Worm (Caenorhabditis elegans): ENCODE data around the gene Y37E11AL.2.
A peak's percentile ranks its signal among the peaks of the same experiment; 100 is the strongest.

The Y37E11AL.2 gene

DNA sequence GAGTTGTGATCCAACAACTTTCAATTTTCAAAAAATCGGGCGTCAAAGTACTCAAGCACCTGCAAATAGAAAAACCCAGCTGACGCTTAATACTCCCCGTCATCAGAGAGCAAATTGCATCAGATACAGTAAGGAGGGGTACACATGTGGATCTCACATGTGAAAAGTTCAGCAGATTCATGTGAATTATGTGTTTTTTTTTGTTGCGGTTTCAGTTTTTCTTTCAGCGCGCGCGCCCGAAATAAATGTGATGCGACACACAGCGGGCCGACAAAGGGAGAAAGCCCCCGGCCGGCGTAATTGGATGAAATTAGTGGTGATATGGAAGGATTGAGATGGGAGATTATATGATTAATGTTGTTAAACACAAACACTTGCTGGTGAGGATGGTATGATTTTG, 46.1 kb upstream of the Y37E11AL.2 start (continued):
- TF ChIP-seq lin-39 (tag; optimal IDR thresholded peaks at IDR 0.05): no peak
- no peak for TF ChIP-seq gmeb-1 (tag; optimal IDR thresholded peaks at IDR 0.05)
- no peak for TF ChIP-seq fos-1 (tag; optimal IDR thresholded peaks at IDR 0.05)
- TF ChIP-seq Y55F3AM.14 (GFP tag; optimal IDR thresholded peaks at IDR 0.05): no peak
- peak in 1 of 2 experiments; percentile 15 for TF ChIP-seq lsy-2 (tag; optimal IDR thresholded peaks at IDR 0.05)
- no peak for TF ChIP-seq mab-5 (tag; optimal IDR thresholded peaks at IDR 0.05)
- TF ChIP-seq nhr-11 (tag; optimal IDR thresholded peaks at IDR 0.05): no peak
- TF ChIP-seq mdl-1 (tag; optimal IDR thresholded peaks at IDR 0.05): peak in 1 of 2 experiments; percentile 8

DNA sequence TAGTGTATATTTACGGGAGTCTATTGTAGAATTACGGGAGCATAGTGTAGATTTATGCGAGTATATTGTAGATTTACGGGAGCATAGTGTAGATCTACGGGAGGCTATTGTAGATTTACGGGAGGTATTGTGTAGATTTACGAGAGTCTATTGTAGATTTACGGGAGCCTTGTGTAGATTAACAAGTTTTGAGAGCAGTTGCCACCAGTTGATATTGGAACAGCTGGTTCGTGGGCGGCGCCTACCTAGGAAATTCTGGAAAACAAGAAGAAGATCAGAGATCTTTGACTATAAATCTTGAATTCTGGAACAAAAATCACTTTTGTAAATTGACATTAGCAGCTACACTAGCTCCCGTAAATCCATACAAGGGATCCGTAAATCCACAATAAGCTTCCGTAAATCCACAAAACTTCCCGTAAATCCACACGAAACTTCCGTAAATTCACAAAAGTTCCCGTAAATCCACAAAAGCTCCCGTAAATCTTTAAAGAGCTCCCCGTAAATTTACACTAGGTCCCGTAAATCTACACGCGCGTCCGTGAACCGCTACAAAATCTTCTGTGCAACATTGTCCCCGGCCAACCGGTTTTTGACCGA, 45.4 kb upstream of the Y37E11AL.2 start:
- TF ChIP-seq aly-2 (tag; optimal IDR thresholded peaks at IDR 0.05) (no peak), nhr-6 (tag; optimal IDR thresholded peaks at IDR 0.05) (no peak), mbf-1 (tag; optimal IDR thresholded peaks at IDR 0.05) (no peak), gmeb-1 (tag; optimal IDR thresholded peaks at IDR 0.05) (no peak), nhr-12 (tag; optimal IDR thresholded peaks at IDR 0.05) (no peak), crh-2 (tag; optimal IDR thresholded peaks at IDR 0.05) (no peak), unc-39 (tag; optimal IDR thresholded peaks at IDR 0.05) (no peak), unc-55 (GFP tag; optimal IDR thresholded peaks at IDR 0.05) (no peak), Y55F3AM.14 (GFP tag; optimal IDR thresholded peaks at IDR 0.05) (no peak), ama-1 (optimal IDR thresholded peaks at IDR 0.05) (no peak)

DNA sequence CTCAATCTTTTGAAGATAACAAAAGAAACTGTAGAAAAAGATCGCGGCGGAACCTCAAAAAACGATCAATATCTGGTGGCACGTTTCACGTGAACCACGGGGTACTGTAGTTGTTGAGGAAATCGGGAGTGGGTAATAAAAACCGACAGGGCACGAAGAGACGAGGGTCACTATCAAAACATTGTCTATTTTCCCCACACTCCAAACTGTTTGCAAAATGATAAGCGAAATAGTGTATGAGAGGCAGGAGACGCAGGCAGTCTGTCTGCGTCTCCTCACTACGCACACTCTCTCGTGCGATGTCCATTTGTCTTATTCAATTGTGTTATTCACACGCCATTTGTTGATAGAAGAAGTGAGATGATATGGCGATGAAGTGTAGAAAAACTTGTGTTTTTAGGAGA, 44.9 kb upstream of the Y37E11AL.2 start:
- TF ChIP-seq sma-9 (GFP tag; optimal IDR thresholded peaks at IDR 0.05) (peak; percentile 96), sma-9 (tag; optimal IDR thresholded peaks at IDR 0.05) (no peak), nhr-129 (tag; optimal IDR thresholded peaks at IDR 0.05) (peak; percentile 67), egl-27 (tag; optimal IDR thresholded peaks at IDR 0.05) (peak; percentile 32), nhr-21 (tag; optimal IDR thresholded peaks at IDR 0.05) (peak; percentile 94), zag-1 (tag; optimal IDR thresholded peaks at IDR 0.05) (no peak), crh-2 (tag; optimal IDR thresholded peaks at IDR 0.05) (peak; percentile 64), lin-39 (tag; optimal IDR thresholded peaks at IDR 0.05) (no peak), sma-3 (GFP tag; optimal IDR thresholded peaks at IDR 0.05) (peak; percentile 91), F13H6.1 (tag; optimal IDR thresholded peaks at IDR 0.05) (peak; percentile 64), Y55F3AM.14 (GFP tag; optimal IDR thresholded peaks at IDR 0.05) (peak; percentile 17), unc-55 (GFP tag; optimal IDR thresholded peaks at IDR 0.05) (no peak), gmeb-1 (tag; optimal IDR thresholded peaks at IDR 0.05) (peak; percentile 70), blmp-1 (tag; optimal IDR thresholded peaks at IDR 0.05; ENCODE audit: insufficient read depth) (peak; percentile 38), mdl-1 (tag; optimal IDR thresholded peaks at IDR 0.05) (peak; percentile 6 to 65), ceh-82 (tag; optimal IDR thresholded peaks at IDR 0.05) (no peak), lin-13 (GFP tag; optimal IDR thresholded peaks at IDR 0.05) (no peak), fos-1 (tag; optimal IDR thresholded peaks at IDR 0.05) (peak; percentile 41), aly-2 (tag; optimal IDR thresholded peaks at IDR 0.05) (no peak), nhr-25 (tag; optimal IDR thresholded peaks at IDR 0.05) (peak; percentile 89), lsy-2 (tag; optimal IDR thresholded peaks at IDR 0.05) (peak in 1 of 2 experiments; percentile 84), ceh-16 (tag; optimal IDR thresholded peaks at IDR 0.05) (no peak)

DNA sequence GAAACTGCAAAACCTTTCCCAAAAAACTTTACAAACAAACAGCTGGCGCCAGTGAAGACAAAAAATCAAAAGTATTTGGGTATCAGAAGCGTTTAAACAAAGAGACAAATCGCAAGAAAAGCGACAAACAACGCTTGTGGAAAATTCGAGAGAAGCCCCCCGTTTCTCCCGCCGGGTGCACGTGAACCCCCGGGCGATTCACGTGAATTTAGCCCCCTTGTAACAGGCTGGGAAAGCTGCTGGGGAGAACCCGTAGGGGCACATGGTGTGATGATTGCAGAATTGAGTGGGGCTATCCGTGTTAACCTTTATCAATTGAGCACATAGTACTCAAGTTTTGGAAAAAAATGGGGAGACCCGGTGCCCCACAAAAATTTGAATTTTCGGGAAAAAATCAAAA, 44.1 kb upstream of the Y37E11AL.2 start:
- TF ChIP-seq crh-2 (tag; optimal IDR thresholded peaks at IDR 0.05) (peak; percentile 14), nhr-237 (tag; optimal IDR thresholded peaks at IDR 0.05) (no peak), nhr-10 (tag; optimal IDR thresholded peaks at IDR 0.05) (no peak), nhr-25 (tag; optimal IDR thresholded peaks at IDR 0.05) (peak; percentile 64), ztf-4 (tag; optimal IDR thresholded peaks at IDR 0.05) (no peak), ZK546.5 (tag; optimal IDR thresholded peaks at IDR 0.05) (no peak), gmeb-1 (tag; optimal IDR thresholded peaks at IDR 0.05) (peak; percentile 33), mab-5 (tag; optimal IDR thresholded peaks at IDR 0.05) (peak; percentile 38), nhr-21 (tag; optimal IDR thresholded peaks at IDR 0.05) (peak; percentile 62), peb-1 (tag; optimal IDR thresholded peaks at IDR 0.05) (no peak), F13H6.1 (tag; optimal IDR thresholded peaks at IDR 0.05) (peak; percentile 95), Y55F3AM.14 (GFP tag; optimal IDR thresholded peaks at IDR 0.05) (peak; percentile 36), nhr-129 (tag; optimal IDR thresholded peaks at IDR 0.05) (peak; percentile 72), C34F6.9 (tag; optimal IDR thresholded peaks at IDR 0.05) (peak; percentile 16), sma-9 (GFP tag; optimal IDR thresholded peaks at IDR 0.05) (peak; percentile 99), sma-9 (tag; optimal IDR thresholded peaks at IDR 0.05) (no peak), fos-1 (tag; optimal IDR thresholded peaks at IDR 0.05) (peak; percentile 22), egl-27 (tag; optimal IDR thresholded peaks at IDR 0.05) (peak; percentile 69), lin-11 (tag; optimal IDR thresholded peaks at IDR 0.05) (peak; percentile 3), lsy-2 (tag; optimal IDR thresholded peaks at IDR 0.05) (peak in 1 of 2 experiments; percentile 47), sma-3 (GFP tag; optimal IDR thresholded peaks at IDR 0.05) (peak; percentile 65), mdl-1 (tag; optimal IDR thresholded peaks at IDR 0.05) (peak; percentile 48 to 71), aly-2 (tag; optimal IDR thresholded peaks at IDR 0.05) (no peak), blmp-1 (tag; optimal IDR thresholded peaks at IDR 0.05; ENCODE audit: insufficient read depth) (peak; percentile 7)
